Worm (Caenorhabditis elegans) whole organism, late embryonic: ENCODE results near the gene tag-65.

Experiments
- F13H6.1 ChIP-seq: sonication (generic microtip); optimal IDR thresholded peaks from 2 replicates; lab custom pipeline; 2016; ENCODE audit warnings: missing genetic modification characterization, missing compliant biosample characterization
- ceh-45 ChIP-seq: fragments of 200-800 bp; sonication (Bioruptor generic); IDR thresholded peaks from 2 replicates; pipeline ENCODE4 v1.3.6; 2022; ENCODE audit warnings: missing genetic modification reagents, missing genetic modification characterization, missing compliant biosample characterization
- nfya-1 ChIP-seq: sonication (generic microtip); optimal IDR thresholded peaks from 2 replicates; lab custom pipeline; 2017; ENCODE audit warnings: missing genetic modification characterization, mild to moderate bottlenecking, missing compliant biosample characterization, antibody characterized with exemption, moderate library complexity

DNA sequence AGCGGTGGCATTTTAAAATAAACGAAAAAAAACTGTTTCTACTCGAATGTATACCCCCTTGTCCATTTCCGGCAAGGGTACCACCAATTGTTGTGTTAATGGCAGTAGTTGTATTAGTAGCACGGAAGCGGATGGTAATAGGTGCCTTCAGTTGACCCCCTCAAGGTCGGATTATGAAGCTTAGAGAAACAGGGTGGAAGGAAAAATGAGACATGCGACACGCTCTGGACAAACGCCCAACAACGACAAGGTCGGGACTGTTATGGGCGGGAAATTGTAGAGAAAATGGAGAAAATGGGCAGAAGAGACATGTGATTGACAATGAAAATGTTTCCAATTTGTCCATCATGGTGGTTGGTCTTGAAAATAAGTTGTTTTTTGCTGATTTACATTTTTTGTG, 25.6 kb upstream of the tag-65 start, which contains the start of gene T01D3.3:
- TF ChIP-seq F13H6.1 (tag; lab: Kevin White, UChicago) (no peak), nfya-1 (no peak), ceh-45 (GFP tag; lab: Robert Waterston, UW) (no peak)
